Worm (Caenorhabditis elegans): ENCODE measurements around the gene acdh-11.

DNA sequence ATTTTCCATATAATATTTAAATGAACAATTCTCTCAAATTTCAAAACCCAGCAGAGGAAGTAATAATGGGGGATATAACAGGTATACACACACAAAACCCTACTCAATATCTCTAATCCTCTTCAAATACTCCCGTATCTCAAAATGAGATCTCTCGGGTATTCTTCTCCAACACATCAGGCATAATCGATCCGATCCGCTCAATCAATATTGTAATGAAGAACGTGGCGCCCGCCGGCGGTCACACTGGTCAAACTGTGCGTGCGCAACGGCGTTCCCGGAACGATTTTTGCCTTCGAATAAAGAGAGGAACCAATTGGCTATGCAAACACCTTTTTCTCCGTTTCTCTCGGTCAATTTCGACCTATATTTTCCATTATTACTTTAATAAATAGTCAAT is 3.5 kb upstream of the acdh-11 start:
- no peak for TF ChIP-seq nhr-28 (tag; optimal IDR thresholded peaks at IDR 0.05)
- no peak for TF ChIP-seq unc-39 (tag; optimal IDR thresholded peaks at IDR 0.05)
- no peak for TF ChIP-seq snpc-4 (tag; optimal IDR thresholded peaks at IDR 0.05)
- TF ChIP-seq nhr-2 (tag; optimal IDR thresholded peaks at IDR 0.05), result no peak
- no peak for TF ChIP-seq drap-1 (GFP tag; optimal IDR thresholded peaks at IDR 0.05)
- no peak for TF ChIP-seq blmp-1 (tag; optimal IDR thresholded peaks at IDR 0.05)
- no peak for TF ChIP-seq ceh-43 (GFP tag; optimal IDR thresholded peaks at IDR 0.05)
- no peak for TF ChIP-seq ham-2 (GFP tag; optimal IDR thresholded peaks at IDR 0.05)
- no peak for TF ChIP-seq unc-62 (GFP tag; optimal IDR thresholded peaks at IDR 0.05)
- no peak for TF ChIP-seq elt-3 (tag; optimal IDR thresholded peaks at IDR 0.05)
- TF ChIP-seq hlh-1 (tag; optimal IDR thresholded peaks at IDR 0.05), result no peak
- TF ChIP-seq nhr-76 (tag; optimal IDR thresholded peaks at IDR 0.05), result no peak
